Worm (Caenorhabditis elegans) whole organism, dauer: ENCODE measurements around the gene igcm-2.

Source experiments
- unc-62 ChIP-seq: sonication (generic microtip); optimal IDR thresholded peaks from 2 replicates; lab custom pipeline; 2017; ENCODE audit warnings: missing biosample characterization, missing genetic modification reagents, missing genetic modification characterization

The igcm-2 gene

DNA sequence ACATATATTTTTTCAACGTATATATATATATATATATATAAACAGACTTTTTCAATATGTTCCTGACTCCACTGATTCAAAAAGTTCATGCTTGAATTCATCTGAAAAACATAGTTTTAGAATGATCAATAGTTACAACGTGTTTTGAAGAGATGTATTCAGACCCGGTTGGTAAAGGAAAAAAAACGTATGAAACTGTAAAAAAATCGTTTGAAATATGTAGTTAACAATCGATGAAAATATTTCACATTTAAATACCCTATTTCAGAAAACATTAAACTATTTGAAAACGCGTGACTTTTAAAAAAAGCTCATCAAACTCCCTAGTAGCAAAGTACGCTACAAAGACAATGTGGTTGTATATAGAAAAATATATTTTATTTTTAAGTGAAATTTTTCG is 30.7 kb downstream of the igcm-2 start, which contains the start of gene C03B1.14:
Gene C03B1.14, minus strand, starts transcription at position 101 of the 400 bp plus-strand sequence.
- TF ChIP-seq unc-62 (GFP tag; lab: Kevin White, UChicago): no peak

DNA sequence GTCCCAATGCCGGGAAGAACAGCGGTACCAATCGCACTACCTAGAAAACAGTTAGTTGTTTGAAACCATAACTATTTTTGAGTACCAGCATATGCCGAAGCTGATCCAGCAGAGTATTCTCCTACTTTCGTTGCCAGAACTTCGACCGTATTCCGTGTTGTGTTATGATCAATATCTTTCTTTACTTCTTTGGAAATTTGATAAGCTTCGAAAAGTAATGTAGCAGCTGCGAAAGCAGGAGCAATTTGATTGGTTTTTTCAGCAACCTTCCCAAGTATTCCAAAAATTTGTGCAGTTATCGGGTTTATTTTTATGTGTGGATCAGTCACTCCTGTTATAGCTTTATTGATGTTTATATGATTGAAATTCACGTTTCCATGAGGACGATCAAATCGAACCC is 31.3 kb downstream of the igcm-2 start:
- no peak for TF ChIP-seq unc-62 (GFP tag; lab: Kevin White, UChicago)

DNA sequence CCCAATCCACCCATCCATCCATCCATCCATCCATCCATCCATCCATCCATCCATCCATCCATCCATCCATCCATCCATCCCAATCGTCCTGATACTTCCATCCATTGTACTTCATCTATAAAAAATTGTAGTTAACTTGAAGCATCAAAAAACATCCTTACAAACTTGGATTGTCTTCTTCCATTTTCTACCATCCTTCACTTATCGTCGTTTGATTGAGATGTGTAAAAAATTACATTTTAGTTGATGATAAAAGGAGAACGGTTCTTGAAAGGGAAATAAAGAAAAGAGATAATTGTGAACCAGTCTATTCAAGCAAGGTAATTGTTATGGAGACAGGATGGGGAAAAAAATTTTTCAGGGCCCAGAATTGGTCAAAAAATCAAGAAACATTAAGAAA is 33.6 kb downstream of the igcm-2 start, which contains the start of gene C03B1.10:
Gene C03B1.10, minus strand, starts transcription at position 101 of the 400 bp plus-strand sequence.
- TF ChIP-seq unc-62 (GFP tag; lab: Kevin White, UChicago): no peak

DNA sequence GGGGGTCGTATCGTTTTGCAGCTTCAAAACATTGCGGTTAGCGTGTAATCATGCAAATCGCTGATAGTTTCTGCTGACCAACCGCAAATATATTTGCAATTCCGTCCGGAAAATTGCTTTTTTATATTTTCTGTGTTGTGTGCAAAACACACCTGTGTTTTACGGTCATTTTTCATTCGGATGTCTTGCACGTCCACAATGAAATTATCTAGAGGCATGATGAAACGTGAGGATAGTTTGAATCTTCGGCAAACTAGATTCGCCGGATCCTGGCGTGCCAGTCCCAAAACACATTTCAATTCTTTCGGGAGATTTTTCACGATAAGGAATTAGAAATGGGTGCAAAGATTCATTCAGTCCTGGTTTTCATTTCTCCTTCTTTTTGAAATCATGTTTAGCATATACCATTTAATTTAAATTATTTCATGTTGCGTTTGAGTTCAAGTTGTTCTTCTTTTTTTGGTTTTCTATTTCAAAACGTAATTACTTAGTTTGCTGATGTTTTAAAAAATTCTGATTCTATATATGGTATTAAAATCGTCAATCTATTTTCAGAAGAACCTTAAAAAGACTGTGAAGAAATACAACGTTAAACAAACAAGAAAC is 36.3 kb downstream of the igcm-2 start, which contains the start of gene C03B1.5:
Gene C03B1.5, plus strand, starts transcription at position 556 of the 606 bp plus-strand sequence.
- TF ChIP-seq unc-62 (GFP tag; lab: Kevin White, UChicago): no peak

DNA sequence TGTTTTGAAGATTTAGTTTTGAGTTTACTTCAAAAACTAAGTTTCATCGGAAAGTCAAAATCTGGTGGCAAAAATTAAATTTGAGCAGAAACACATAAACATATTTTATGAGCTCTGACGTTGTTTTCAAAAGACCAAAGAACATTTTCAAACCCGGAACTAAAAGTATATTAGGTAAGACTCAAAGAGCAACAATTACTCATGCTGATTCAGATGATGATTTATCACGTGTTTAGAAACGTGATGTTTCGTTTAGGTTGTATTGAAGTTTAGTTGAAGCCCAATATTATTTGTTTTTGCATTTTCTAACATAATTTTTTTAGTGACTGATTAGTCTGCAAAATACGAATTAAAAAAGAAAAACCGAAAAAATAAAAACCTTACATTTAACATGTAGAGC is 37.6 kb downstream of the igcm-2 start:
- TF ChIP-seq unc-62 (GFP tag; lab: Kevin White, UChicago): no peak

DNA sequence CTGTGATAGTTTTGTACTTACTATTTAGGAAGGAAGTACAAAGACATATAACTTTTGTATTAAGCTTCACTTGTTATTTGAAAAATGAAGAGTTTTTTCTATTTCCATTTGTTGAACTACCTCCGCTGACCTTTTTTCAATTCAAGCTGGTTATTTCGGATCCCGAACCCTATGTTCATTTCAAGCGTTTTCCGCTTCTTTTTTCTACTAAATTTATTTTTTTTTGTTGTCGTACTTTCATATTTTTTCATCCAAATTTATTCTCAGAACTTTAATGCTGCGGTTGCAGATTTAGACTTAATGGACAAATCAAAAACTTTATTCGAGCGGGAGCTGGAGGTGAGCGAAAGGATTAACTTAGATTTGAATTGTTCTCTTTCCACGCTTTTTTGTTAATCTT is 41.4 kb downstream of the igcm-2 start, which contains the start of gene C03B1.6:
Gene C03B1.6, plus strand, starts transcription at position 301 of the 400 bp plus-strand sequence.
- no peak for TF ChIP-seq unc-62 (GFP tag; lab: Kevin White, UChicago)

DNA sequence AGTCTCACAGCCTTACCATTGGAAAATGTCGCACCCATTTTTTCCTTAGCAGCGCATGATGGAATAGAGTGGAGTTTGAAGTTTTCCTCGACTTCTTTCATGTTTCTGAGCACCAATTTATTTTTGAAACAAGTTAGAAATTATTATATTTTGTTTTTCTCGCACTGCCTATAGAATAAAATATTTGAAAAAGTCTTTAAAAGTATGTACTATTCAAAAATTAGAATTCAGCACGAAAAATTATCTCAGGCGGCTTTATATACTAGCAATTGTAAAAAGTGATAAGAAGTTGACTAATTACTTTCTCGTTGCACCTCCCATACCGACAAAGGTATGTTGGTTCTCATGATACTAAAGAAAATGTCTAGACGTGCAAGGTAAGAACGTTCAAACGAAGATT is 44.4 kb downstream of the igcm-2 start, which contains the start of gene C03B1.9:
Gene C03B1.9, minus strand, starts transcription at position 101 of the 400 bp plus-strand sequence.
- TF ChIP-seq unc-62 (GFP tag; lab: Kevin White, UChicago): no peak

DNA sequence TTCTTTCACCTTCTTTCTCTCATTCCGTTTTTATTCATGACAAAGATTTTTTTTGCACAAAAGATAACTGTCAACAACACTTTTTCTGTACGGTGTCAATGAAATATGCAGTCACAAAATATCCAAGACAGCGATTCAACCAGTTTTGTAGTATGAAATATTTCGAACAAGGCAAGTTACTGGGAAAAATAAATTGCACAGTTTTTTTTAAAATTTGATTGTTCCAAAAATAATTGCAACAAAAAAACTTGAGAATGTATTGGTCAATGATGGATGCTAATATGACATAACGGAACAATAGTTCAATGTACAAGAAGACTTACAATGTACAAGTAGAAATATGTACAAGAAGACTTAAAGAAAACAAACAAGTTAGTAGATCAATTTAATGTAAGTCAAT is 45.6 kb downstream of the igcm-2 start:
- no peak for TF ChIP-seq unc-62 (GFP tag; lab: Kevin White, UChicago)

DNA sequence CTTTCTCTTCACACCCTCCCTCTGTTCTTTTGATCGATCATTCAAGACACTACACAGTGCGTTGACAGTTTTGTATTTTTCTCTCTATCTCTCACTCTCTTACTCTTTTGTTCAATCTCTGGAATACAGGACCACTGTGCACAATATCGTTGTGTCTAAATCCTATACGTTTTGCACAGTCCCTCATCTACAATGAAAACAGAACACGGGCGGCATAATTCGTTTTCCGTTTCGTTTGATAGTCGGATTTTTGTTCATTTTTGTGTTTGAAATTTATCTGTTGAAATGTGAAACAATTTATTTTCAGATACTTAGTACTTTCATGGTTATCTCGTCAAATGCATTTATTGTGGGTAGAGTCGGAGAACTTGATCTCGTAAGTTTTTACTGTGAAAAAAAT is 49.9 kb downstream of the igcm-2 start, which contains the start of gene C03B1.7:
Gene C03B1.7, plus strand, starts transcription at position 301 of the 400 bp plus-strand sequence.
- TF ChIP-seq unc-62 (GFP tag; lab: Kevin White, UChicago): no peak

DNA sequence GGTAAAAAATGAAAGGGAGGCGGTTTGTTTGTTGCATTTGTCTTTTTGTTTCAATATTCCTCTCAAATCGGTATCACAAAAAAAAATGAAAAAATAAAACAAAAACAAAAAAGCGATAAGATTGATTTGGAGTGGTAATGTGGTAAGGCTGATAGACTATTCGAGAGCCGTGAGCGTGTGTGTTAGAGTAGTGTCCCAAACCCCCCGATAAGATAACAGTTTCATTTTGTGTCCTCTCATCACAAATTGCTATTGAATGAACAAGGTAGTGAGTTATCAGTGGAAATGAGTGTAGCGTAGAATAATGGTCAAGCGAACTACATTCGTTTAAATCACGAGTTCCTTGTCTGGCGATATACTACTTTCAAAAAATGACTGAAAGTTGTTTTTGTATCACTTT is 52.9 kb downstream of the igcm-2 start:
- no peak for TF ChIP-seq unc-62 (GFP tag; lab: Kevin White, UChicago)

DNA sequence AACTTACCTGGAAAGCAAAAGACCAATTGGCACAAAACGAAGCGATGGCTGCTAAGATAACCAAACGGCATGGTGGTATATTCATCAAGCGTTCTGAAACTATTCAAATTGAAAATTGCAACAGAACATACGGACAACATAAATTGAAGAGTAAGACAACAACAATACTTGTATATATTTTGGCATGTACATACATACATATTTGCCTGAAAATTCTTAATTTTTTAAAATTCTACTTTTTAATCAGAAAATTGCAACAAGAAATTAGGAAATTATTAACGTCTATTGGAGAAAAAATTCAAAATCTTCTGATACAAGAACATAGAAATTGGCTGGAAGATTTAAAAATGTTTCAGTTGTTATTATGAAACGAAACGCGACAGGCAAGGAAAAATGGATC is 53.4 kb downstream of the igcm-2 start, which contains the start of gene C03B1.13:
Gene C03B1.13, minus strand, starts transcription at position 101 of the 400 bp plus-strand sequence.
- no peak for TF ChIP-seq unc-62 (GFP tag; lab: Kevin White, UChicago)

DNA sequence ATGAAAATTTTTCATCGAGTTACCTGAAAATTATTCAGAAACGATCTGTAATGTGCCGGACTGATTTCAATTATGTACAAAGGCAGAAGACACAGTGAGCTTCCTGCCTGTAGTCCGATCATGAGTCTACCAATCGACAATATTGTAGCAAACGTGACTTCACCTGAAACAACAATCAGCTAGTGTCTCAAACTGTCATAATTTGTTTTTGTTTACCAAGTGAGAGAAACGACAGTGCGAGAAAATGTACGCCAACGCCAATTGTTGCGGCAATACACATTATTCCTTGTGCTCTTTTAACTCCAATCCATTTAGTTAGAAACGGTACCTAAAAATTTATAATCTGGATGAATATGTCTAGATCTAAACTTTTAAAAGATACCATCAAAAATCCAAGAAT is 54.1 kb downstream of the igcm-2 start:
- TF ChIP-seq unc-62 (GFP tag; lab: Kevin White, UChicago): no peak

DNA sequence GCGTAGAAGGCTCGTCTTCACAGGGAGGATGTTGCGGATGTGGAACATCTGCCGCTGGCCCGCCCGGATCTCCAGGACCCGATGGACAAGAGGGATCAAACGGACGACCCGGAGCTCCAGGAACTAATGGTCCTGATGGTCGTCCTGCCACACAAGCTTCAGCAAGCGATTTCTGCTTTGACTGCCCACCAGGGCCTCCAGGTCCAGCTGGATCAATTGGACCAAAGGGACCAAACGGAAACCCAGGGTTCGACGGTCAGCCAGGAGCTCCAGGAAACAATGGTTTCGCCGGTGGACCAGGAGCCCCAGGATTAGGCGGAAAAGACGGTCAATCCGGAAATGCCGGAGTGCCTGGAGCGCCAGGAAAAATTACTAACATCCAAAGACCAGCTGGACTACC is 56.8 kb downstream of the igcm-2 start:
- no peak for TF ChIP-seq unc-62 (GFP tag; lab: Kevin White, UChicago)

DNA sequence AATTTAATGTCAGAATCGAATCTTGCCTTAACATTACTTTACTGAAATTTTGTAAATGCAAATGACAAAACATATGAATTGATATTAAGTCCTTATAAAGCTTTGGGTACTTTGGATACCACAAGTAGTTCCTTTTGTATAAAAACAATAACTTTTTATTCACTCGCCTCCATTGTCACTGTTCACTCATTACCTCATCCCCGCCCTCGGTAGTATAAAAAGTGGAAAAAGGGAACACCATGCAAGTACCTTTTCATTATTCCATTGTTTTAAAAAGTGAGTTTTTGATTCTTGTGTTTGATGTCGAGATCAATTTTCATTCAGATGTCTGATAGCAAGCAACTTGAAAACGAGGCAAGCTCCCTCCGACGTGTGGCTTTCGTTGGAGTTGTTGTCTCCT is 57.4 kb downstream of the igcm-2 start, which contains the start of gene col-171:
Gene col-171, plus strand, starts transcription at position 301 of the 400 bp plus-strand sequence.
- no peak for TF ChIP-seq unc-62 (GFP tag; lab: Kevin White, UChicago)

DNA sequence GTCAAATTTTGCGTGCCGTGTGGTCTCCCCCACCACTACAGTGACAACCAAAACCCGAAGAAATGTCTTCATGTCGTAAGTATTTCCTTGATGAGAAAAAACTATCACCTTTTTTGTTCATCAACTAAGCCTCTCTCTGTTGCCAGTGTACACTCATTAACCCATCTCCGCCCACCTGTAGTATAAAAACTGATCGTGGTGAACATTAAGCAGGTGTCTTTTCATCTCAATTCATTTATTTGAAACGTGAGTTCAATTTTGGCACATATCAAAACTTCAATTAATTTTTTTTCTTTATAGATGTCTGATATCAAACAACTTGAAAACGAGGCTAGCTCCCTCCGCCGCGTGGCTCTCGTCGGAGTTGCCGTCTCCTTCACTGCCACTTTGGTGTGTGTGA is 60.0 kb downstream of the igcm-2 start, which contains the start of gene col-170:
Gene col-170, plus strand, starts transcription at position 301 of the 400 bp plus-strand sequence.
- TF ChIP-seq unc-62 (GFP tag; lab: Kevin White, UChicago): no peak
